Worm (Caenorhabditis elegans) whole organism, L2 larva: ENCODE data around the gene sru-6.

ENCODE experiments used
- C34F6.9 ChIP-seq: fragments of 150-350 bp; optimal IDR thresholded peaks from 2 replicates; lab custom pipeline; 2014; ENCODE audit warnings: missing biosample characterization, missing genetic modification characterization
- F13H6.1 ChIP-seq: sonication (generic microtip); optimal IDR thresholded peaks from 2 replicates; lab custom pipeline; 2016; ENCODE audit warnings: missing genetic modification characterization, missing compliant biosample characterization
- R02D3.7 ChIP-seq: fragments of 150-350 bp; optimal IDR thresholded peaks from 2 replicates; lab custom pipeline; 2014; ENCODE audit warnings: missing biosample characterization, missing genetic modification characterization
- Y55F3AM.14 ChIP-seq: fragments of 200-800 bp; sonication (Bioruptor generic); optimal IDR thresholded peaks from 2 replicates; lab custom pipeline; 2018; ENCODE audit warnings: mild to moderate bottlenecking, missing genetic modification characterization, missing compliant biosample characterization
- ZK546.5 ChIP-seq: sonication (generic microtip); optimal IDR thresholded peaks from 2 replicates; lab custom pipeline; 2017; ENCODE audit warnings: missing biosample characterization, missing genetic modification characterization
- alr-1 ChIP-seq: fragments of 150-350 bp; optimal IDR thresholded peaks from 2 replicates; lab custom pipeline; 2014; ENCODE audit warnings: missing biosample characterization, missing genetic modification characterization
- aly-2 ChIP-seq: fragments of 150-350 bp; optimal IDR thresholded peaks from 2 replicates; lab custom pipeline; 2014; ENCODE audit warnings: missing biosample characterization, missing genetic modification characterization
- ceh-16 ChIP-seq: fragments of 150-350 bp; optimal IDR thresholded peaks from 2 replicates; lab custom pipeline; 2014; ENCODE audit warnings: missing biosample characterization, missing genetic modification characterization
- ceh-82 ChIP-seq: fragments of 150-350 bp; optimal IDR thresholded peaks from 2 replicates; lab custom pipeline; 2014; ENCODE audit warnings: missing biosample characterization, missing genetic modification characterization
- crh-2 ChIP-seq: sonication (generic microtip); optimal IDR thresholded peaks from 2 replicates; lab custom pipeline; 2017; ENCODE audit warnings: missing biosample characterization, missing genetic modification characterization
- dmd-4 ChIP-seq: sonication (generic microtip); optimal IDR thresholded peaks from 2 replicates; lab custom pipeline; 2017; ENCODE audit warnings: missing biosample characterization, missing genetic modification characterization
- egl-27 ChIP-seq: sonication (generic microtip); optimal IDR thresholded peaks from 3 replicates; lab custom pipeline; 2017; ENCODE audit warnings: missing biosample characterization, missing genetic modification reagents, missing genetic modification characterization
- elt-1 ChIP-seq: fragments of 150-350 bp; optimal IDR thresholded peaks from 2 replicates; lab custom pipeline; 2014; ENCODE audit warnings: missing biosample characterization, missing genetic modification characterization
- elt-3 ChIP-seq: sonication (generic microtip); optimal IDR thresholded peaks from 2 replicates; lab custom pipeline; 2017; ENCODE audit warnings: missing biosample characterization, missing genetic modification characterization
- fos-1 ChIP-seq: fragments of 150-350 bp; optimal IDR thresholded peaks from 2 replicates; lab custom pipeline; 2014; ENCODE audit warnings: missing biosample characterization, missing genetic modification characterization
- gmeb-1 ChIP-seq: fragments of 150-350 bp; optimal IDR thresholded peaks from 2 replicates; lab custom pipeline; 2014; ENCODE audit warnings: missing biosample characterization, missing genetic modification characterization
- lin-11 ChIP-seq: fragments of 150-350 bp; sonication (generic microtip); optimal IDR thresholded peaks from 2 replicates; lab custom pipeline; 2014; ENCODE audit warnings: missing biosample characterization, missing genetic modification characterization, inconsistent platforms, mixed read lengths
- lin-13 ChIP-seq: fragments of 150-350 bp; optimal IDR thresholded peaks from 2 replicates; lab custom pipeline; 2014; ENCODE audit warnings: missing biosample characterization, missing genetic modification reagents, missing genetic modification characterization
- lin-39 ChIP-seq: fragments of 150-350 bp; optimal IDR thresholded peaks from 2 replicates; lab custom pipeline; 2014; ENCODE audit warnings: missing biosample characterization, missing genetic modification reagents, missing genetic modification characterization
- lsy-2 ChIP-seq, 2 experiments: fragments of 150-350 bp in 1 of 2; sonication (generic microtip) in 1 of 2; optimal IDR thresholded peaks; 2 replicates each; lab custom pipeline; 2014 to 2017; ENCODE audit warnings: missing biosample characterization in 2 of 2, missing genetic modification characterization in 2 of 2
- mbf-1 ChIP-seq: sonication (generic microtip); optimal IDR thresholded peaks from 2 replicates; lab custom pipeline; 2017; ENCODE audit warnings: missing biosample characterization, missing genetic modification characterization
- mdl-1 ChIP-seq, 2 experiments: fragments of 150-350 bp in 1 of 2; sonication (generic microtip) in 1 of 2; optimal IDR thresholded peaks; 2 replicates each; lab custom pipeline; 2017; ENCODE audit warnings: missing biosample characterization in 2 of 2, missing genetic modification characterization in 2 of 2
- nhr-10 ChIP-seq: sonication (generic microtip); optimal IDR thresholded peaks from 2 replicates; lab custom pipeline; 2017; ENCODE audit warnings: missing biosample characterization, missing genetic modification characterization
- nhr-23 ChIP-seq: fragments of 150-350 bp; optimal IDR thresholded peaks from 2 replicates; lab custom pipeline; 2014; ENCODE audit warnings: missing biosample characterization, missing genetic modification reagents, missing genetic modification characterization
- nhr-237 ChIP-seq: fragments of 150-350 bp; optimal IDR thresholded peaks from 2 replicates; lab custom pipeline; 2014; ENCODE audit warnings: missing biosample characterization, missing genetic modification characterization
- nhr-25 ChIP-seq: fragments of 150-350 bp; sonication (generic microtip); optimal IDR thresholded peaks from 3 replicates; lab custom pipeline; 2014; ENCODE audit warnings: missing biosample characterization, missing genetic modification characterization
- nhr-6 ChIP-seq: fragments of 150-350 bp; optimal IDR thresholded peaks from 2 replicates; lab custom pipeline; 2014; ENCODE audit warnings: missing biosample characterization, missing genetic modification characterization
- peb-1 ChIP-seq: fragments of 150-350 bp; optimal IDR thresholded peaks from 2 replicates; lab custom pipeline; 2014; ENCODE audit warnings: missing biosample characterization, missing genetic modification characterization
- sem-4 ChIP-seq: fragments of 150-350 bp; optimal IDR thresholded peaks from 2 replicates; lab custom pipeline; 2014; ENCODE audit warnings: missing biosample characterization, missing genetic modification reagents, missing genetic modification characterization
- sma-3 ChIP-seq: sonication (generic microtip); optimal IDR thresholded peaks from 2 replicates; lab custom pipeline; 2016; ENCODE audit warnings: missing genetic modification reagents, missing genetic modification characterization, missing compliant biosample characterization
- sma-9 ChIP-seq, 2 experiments: fragments of 150-350 bp in 1 of 2; sonication (generic microtip) in 1 of 2; optimal IDR thresholded peaks; 2 replicates each; lab custom pipeline; 2014 to 2016; ENCODE audit warnings: missing genetic modification characterization in 2 of 2, mild to moderate bottlenecking in 1 of 2, missing biosample characterization in 1 of 2, missing compliant biosample characterization in 1 of 2, missing genetic modification reagents in 1 of 2, moderate library complexity in 1 of 2
- unc-39 ChIP-seq: fragments of 150-350 bp; optimal IDR thresholded peaks from 2 replicates; lab custom pipeline; 2014; ENCODE audit warnings: missing biosample characterization, missing genetic modification characterization
- unc-62 ChIP-seq: fragments of 150-350 bp; optimal IDR thresholded peaks from 2 replicates; lab custom pipeline; 2014; ENCODE audit warnings: missing biosample characterization, missing genetic modification reagents, missing genetic modification characterization
- ztf-1 ChIP-seq: fragments of 200-800 bp; sonication (Bioruptor generic); conservative IDR thresholded peaks from 2 replicates; pipeline ENCODE4 v1.3.6; 2022; ENCODE audit warnings: missing genetic modification characterization, missing compliant biosample characterization
- ztf-11 ChIP-seq: sonication (generic microtip); optimal IDR thresholded peaks from 2 replicates; lab custom pipeline; 2017; ENCODE audit warnings: missing biosample characterization, missing genetic modification characterization
- ztf-4 ChIP-seq: fragments of 150-350 bp; optimal IDR thresholded peaks from 2 replicates; lab custom pipeline; 2014; ENCODE audit warnings: missing biosample characterization, missing genetic modification characterization

The sru-6 gene

ce11 chrIV:9477135-9477928 is 13.1 kb upstream of the sru-6 start, which contains the start of gene wrt-3 (continued):
- TF ChIP-seq aly-2 (tag; lab: Kevin White, UChicago): no peak
- TF ChIP-seq gmeb-1 (tag; lab: Kevin White, UChicago): no peak
- peak; percentile 78 for TF ChIP-seq Y55F3AM.14 (GFP tag; lab: Kevin White, UChicago)
- TF ChIP-seq mbf-1 (tag; lab: Kevin White, UChicago): no peak
- no peak for TF ChIP-seq mdl-1 (tag; optimal IDR thresholded peaks at IDR 0.05; lab: Kevin White, UChicago)
- TF ChIP-seq nhr-6 (tag; lab: Kevin White, UChicago): no peak
- no peak for TF ChIP-seq ztf-1 (GFP tag; lab: Robert Waterston, UW)
- peak; percentile 3 for TF ChIP-seq crh-2
- no peak for TF ChIP-seq elt-3 (tag; lab: Kevin White, UChicago)
- TF ChIP-seq lsy-2 (tag; optimal IDR thresholded peaks at IDR 0.05; lab: Kevin White, UChicago): no peak
- no peak for TF ChIP-seq lin-13
- TF ChIP-seq egl-27 (tag; lab: Kevin White, UChicago): no peak
- peak; percentile 41 for TF ChIP-seq nhr-25 (tag; lab: Kevin White, UChicago)
- peak; percentile 58 for TF ChIP-seq fos-1 (tag; lab: Kevin White, UChicago)
- peak; percentile 86 for TF ChIP-seq sma-9 (GFP tag; optimal IDR thresholded peaks at IDR 0.05; lab: Kevin White, UChicago)
- TF ChIP-seq sma-9 (tag; optimal IDR thresholded peaks at IDR 0.05; lab: Kevin White, UChicago): no peak
- TF ChIP-seq lin-11 (tag; lab: Kevin White, UChicago): no peak
- TF ChIP-seq F13H6.1 (tag; lab: Kevin White, UChicago): no peak
- TF ChIP-seq lin-39: no peak
- no peak for TF ChIP-seq dmd-4 (tag; lab: Kevin White, UChicago)
- peak; percentile 22 for TF ChIP-seq ceh-16 (tag; lab: Kevin White, UChicago)
- no peak for TF ChIP-seq peb-1
- TF ChIP-seq elt-1: no peak
- no peak for TF ChIP-seq ceh-82
- no peak for TF ChIP-seq ztf-4 (tag; lab: Kevin White, UChicago)
- TF ChIP-seq ZK546.5 (tag; lab: Kevin White, UChicago): no peak
- TF ChIP-seq R02D3.7 (tag; lab: Kevin White, UChicago): no peak

- TF ChIP-seq sma-3 (GFP tag; lab: Kevin White, UChicago) (no peak), C34F6.9 (tag; lab: Kevin White, UChicago) (no peak), lin-13 (no peak), sem-4 (tag; lab: Kevin White, UChicago) (no peak), ztf-11 (tag; lab: Kevin White, UChicago) (no peak), alr-1 (tag; lab: Kevin White, UChicago) (no peak), gmeb-1 (tag; lab: Kevin White, UChicago) (no peak), nhr-6 (tag; lab: Kevin White, UChicago) (no peak), elt-3 (tag; lab: Kevin White, UChicago) (no peak)
Measured at ce11 chrIV:9480936-9481335, 9.5 kb upstream of the sru-6 start, which contains the start of gene cng-3. TSS of gene cng-3 (minus strand) at chrIV:9481037.

ce11 chrIV:9485040-9485439 is 5.4 kb upstream of the sru-6 start, which contains the start of gene gadr-2:
TSS of gene gadr-2 (minus strand) at chrIV:9485140.
- TF ChIP-seq peb-1 (no peak), nhr-23 (tag; lab: Kevin White, UChicago) (no peak), mbf-1 (tag; lab: Kevin White, UChicago) (no peak)

ce11 chrIV:9485972-9486371 is 4.4 kb upstream of the sru-6 start, which contains the start of gene sru-2:
TSS of gene sru-2 (plus strand) at chrIV:9486272.
- TF ChIP-seq unc-62 (GFP tag; lab: Kevin White, UChicago): no peak
- no peak for TF ChIP-seq dmd-4 (tag; lab: Kevin White, UChicago)
- no peak for TF ChIP-seq ceh-16 (tag; lab: Kevin White, UChicago)
- TF ChIP-seq sem-4 (tag; lab: Kevin White, UChicago): no peak
- TF ChIP-seq ZK546.5 (tag; lab: Kevin White, UChicago): no peak
- TF ChIP-seq lin-13: no peak
- TF ChIP-seq Y55F3AM.14 (GFP tag; lab: Kevin White, UChicago): no peak
- no peak for TF ChIP-seq elt-1
- TF ChIP-seq nhr-10: no peak
- TF ChIP-seq sma-3 (GFP tag; lab: Kevin White, UChicago): no peak
- TF ChIP-seq alr-1 (tag; lab: Kevin White, UChicago): no peak
- TF ChIP-seq unc-39 (tag; lab: Kevin White, UChicago): no peak
- TF ChIP-seq nhr-237: no peak
- TF ChIP-seq R02D3.7 (tag; lab: Kevin White, UChicago): no peak
- no peak for TF ChIP-seq elt-3 (tag; lab: Kevin White, UChicago)
